Worm (Caenorhabditis elegans): ENCODE measurements around the gene dhs-21.
A peak's percentile ranks its signal among the peaks of the same experiment; 100 is the strongest.

dhs-21 gene

DNA sequence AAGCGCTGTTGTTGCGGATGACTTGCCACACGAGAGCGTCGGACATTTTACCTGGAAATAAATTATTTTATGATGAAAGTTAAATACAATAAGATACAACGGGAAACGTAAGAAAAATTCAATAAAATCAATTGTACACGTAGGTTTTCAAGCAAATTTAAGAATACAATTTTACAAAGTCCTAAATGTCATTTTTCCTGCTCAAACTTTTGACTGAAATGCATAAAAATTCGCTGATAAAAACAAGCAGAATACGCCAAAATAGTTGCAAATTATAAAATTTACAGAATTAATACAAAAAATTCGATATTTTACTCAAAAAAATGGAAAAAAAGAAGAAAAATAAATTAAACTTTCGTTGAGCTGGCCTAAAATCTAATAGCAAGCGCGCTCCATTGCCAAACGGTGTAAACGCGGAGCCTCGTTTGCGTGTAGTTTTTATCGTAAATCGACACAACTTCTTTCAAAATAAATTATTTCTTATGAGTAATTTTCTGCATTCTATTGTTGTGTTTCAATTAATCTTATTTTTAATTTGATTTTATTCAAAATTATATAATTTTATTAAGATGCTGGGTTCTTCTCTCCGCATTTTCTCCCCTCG is 5.3 kb downstream of the dhs-21 start, which contains the start of the genes rpl-28 and mrpl-49:
Gene rpl-28, minus strand, starts transcription at position 51 of the 604 bp plus-strand sequence.
Gene mrpl-49, plus strand, starts transcription at position 570 of the 604 bp plus-strand sequence.
- TF ChIP-seq hlh-30 (tag; optimal IDR thresholded peaks at IDR 0.05; ENCODE audit: insufficient read depth) (no peak), ceh-18 (tag; optimal IDR thresholded peaks at IDR 0.05) (peak; percentile 17), C08G9.2 (tag; optimal IDR thresholded peaks at IDR 0.05) (no peak), ceh-6 (GFP tag; optimal IDR thresholded peaks at IDR 0.05) (no peak), pha-2 (tag; optimal IDR thresholded peaks at IDR 0.05) (no peak), elt-4 (tag; optimal IDR thresholded peaks at IDR 0.05) (no peak), elt-2 (tag; optimal IDR thresholded peaks at IDR 0.05) (peak; percentile 36), nfya-1 (tag; optimal IDR thresholded peaks at IDR 0.05) (peak; percentile 76), mec-3 (tag; optimal IDR thresholded peaks at IDR 0.05; ENCODE audit: borderline replicate concordance) (no peak), ahr-1 (tag; optimal IDR thresholded peaks at IDR 0.05) (no peak), dmd-4 (tag; optimal IDR thresholded peaks at IDR 0.05; ENCODE audit: borderline replicate concordance) (no peak), zip-5 (tag; optimal IDR thresholded peaks at IDR 0.05) (no peak), unc-55 (GFP tag; optimal IDR thresholded peaks at IDR 0.05) (no peak), ceh-14 (tag; optimal IDR thresholded peaks at IDR 0.05) (peak; percentile 3), dve-1 (tag; optimal IDR thresholded peaks at IDR 0.05) (peak; percentile 63), ceh-9 (tag; optimal IDR thresholded peaks at IDR 0.05) (no peak), unc-86 (tag; optimal IDR thresholded peaks at IDR 0.05) (peak; percentile 4), unc-42 (tag; optimal IDR thresholded peaks at IDR 0.05) (peak; percentile 84), tbx-7 (tag; optimal IDR thresholded peaks at IDR 0.05) (no peak), ceh-31 (tag; optimal IDR thresholded peaks at IDR 0.05) (peak; percentile 58), ets-4 (tag; optimal IDR thresholded peaks at IDR 0.05) (no peak), ttx-3 (tag; optimal IDR thresholded peaks at IDR 0.05) (peak; percentile 5), ztf-16 (tag; optimal IDR thresholded peaks at IDR 0.05) (no peak), ama-1 (optimal IDR thresholded peaks at IDR 0.05) (no peak), syd-9 (tag; optimal IDR thresholded peaks at IDR 0.05) (no peak), ceh-34 (tag; optimal IDR thresholded peaks at IDR 0.05) (peak; percentile 16), pros-1 (tag; optimal IDR thresholded peaks at IDR 0.05) (no peak), che-1 (tag; optimal IDR thresholded peaks at IDR 0.05) (no peak), ceh-2 (tag; optimal IDR thresholded peaks at IDR 0.05) (no peak), lim-6 (tag; optimal IDR thresholded peaks at IDR 0.05) (no peak), tbx-2 (tag; optimal IDR thresholded peaks at IDR 0.05) (peak; percentile 16), ceh-19 (GFP tag; optimal IDR thresholded peaks at IDR 0.05) (no peak)

DNA sequence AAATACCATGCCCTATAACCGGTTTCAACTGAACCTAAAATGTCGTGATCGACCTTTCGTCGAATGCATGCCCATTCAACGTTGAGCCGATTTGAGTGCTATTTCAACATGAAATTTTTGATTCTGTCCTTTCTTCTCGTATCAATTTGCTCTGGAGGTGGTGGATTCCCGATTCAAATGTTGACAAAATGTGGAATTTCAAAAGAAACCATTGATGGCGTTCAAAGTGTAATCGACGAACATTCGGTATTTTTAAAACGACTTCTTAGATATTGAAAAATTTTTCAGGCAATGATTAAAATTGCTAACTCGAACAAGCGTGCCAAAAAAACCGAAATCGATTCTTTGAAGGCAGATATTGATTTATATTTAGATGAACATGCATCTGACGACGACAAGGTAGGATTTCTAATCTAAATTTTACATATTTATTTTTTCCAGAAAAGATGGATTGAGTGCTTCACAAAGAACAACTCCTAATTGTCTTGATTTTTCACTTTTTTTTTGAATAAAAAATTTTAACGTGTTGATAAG is 6.3 kb downstream of the dhs-21 start, which contains the start of gene R11D1.13:
Gene R11D1.13, plus strand, starts transcription at position 51 of the 534 bp plus-strand sequence.
- no peak for TF ChIP-seq pat-9 (tag; optimal IDR thresholded peaks at IDR 0.05)
- no peak for TF ChIP-seq tbx-2 (tag; optimal IDR thresholded peaks at IDR 0.05)
- no peak for TF ChIP-seq dmd-4 (tag; optimal IDR thresholded peaks at IDR 0.05; ENCODE audit: borderline replicate concordance)
- no peak for TF ChIP-seq ahr-1 (tag; optimal IDR thresholded peaks at IDR 0.05)
- TF ChIP-seq elt-2 (tag; optimal IDR thresholded peaks at IDR 0.05), result no peak
- no peak for TF ChIP-seq pax-1 (tag; optimal IDR thresholded peaks at IDR 0.05)
- no peak for TF ChIP-seq ztf-16 (tag; optimal IDR thresholded peaks at IDR 0.05)
- no peak for TF ChIP-seq pag-3 (tag; optimal IDR thresholded peaks at IDR 0.05; ENCODE audit: borderline replicate concordance)
- TF ChIP-seq unc-3 (GFP tag; conservative IDR thresholded peaks at IDR 0.05), result no peak
- TF ChIP-seq unc-3 (tag; optimal IDR thresholded peaks at IDR 0.05), result no peak
- no peak for TF ChIP-seq elt-4 (tag; optimal IDR thresholded peaks at IDR 0.05)

ce11 chrV:12725893-12726292 is 7.6 kb downstream of the dhs-21 start, which contains the start of gene R11D1.12:
Gene R11D1.12, minus strand, starts transcription at chrV:12725993.
- no peak for TF ChIP-seq ets-4 (tag; optimal IDR thresholded peaks at IDR 0.05)
- no peak for TF ChIP-seq madf-2 (tag; optimal IDR thresholded peaks at IDR 0.05)
- TF ChIP-seq ceh-18 (tag; optimal IDR thresholded peaks at IDR 0.05), result no peak
- TF ChIP-seq eyg-1 (tag; optimal IDR thresholded peaks at IDR 0.05), result no peak
- TF ChIP-seq hlh-30 (tag; optimal IDR thresholded peaks at IDR 0.05; ENCODE audit: insufficient read depth), result no peak

Data from whole organism, late embryonic.